Fruit fly (Drosophila melanogaster) whole organism, embryonic: ENCODE measurements around the gene fzo.

Experiments
- CG13624 ChIP-seq: fragments of 200-800 bp; sonication (Bioruptor generic); optimal IDR thresholded peaks from 2 replicates; lab custom pipeline; 2016; ENCODE audit warnings: missing biosample characterization, missing genetic modification characterization
- CG1832 ChIP-seq: fragments of 200-800 bp; sonication (Bioruptor generic); optimal IDR thresholded peaks from 2 replicates; lab custom pipeline; 2017; ENCODE audit warnings: missing biosample characterization, mild to moderate bottlenecking, missing genetic modification characterization, inconsistent platforms
- CG6272 ChIP-seq: fragments of 200-800 bp; sonication (Bioruptor generic); IDR thresholded peaks from 2 replicates; pipeline ENCODE4 v1.3.6; 2022; ENCODE audit warnings: missing biosample characterization, missing genetic modification characterization
- Poxn ChIP-seq: fragments of 200-800 bp; sonication (Bioruptor generic); IDR thresholded peaks from 2 replicates; pipeline ENCODE4 v1.3.6; 2022; ENCODE audit warnings: missing biosample characterization, missing genetic modification characterization
- Sin3A ChIP-seq: fragments of >200 bp; optimal IDR thresholded peaks from 2 replicates; lab custom pipeline; 2018

DNA sequence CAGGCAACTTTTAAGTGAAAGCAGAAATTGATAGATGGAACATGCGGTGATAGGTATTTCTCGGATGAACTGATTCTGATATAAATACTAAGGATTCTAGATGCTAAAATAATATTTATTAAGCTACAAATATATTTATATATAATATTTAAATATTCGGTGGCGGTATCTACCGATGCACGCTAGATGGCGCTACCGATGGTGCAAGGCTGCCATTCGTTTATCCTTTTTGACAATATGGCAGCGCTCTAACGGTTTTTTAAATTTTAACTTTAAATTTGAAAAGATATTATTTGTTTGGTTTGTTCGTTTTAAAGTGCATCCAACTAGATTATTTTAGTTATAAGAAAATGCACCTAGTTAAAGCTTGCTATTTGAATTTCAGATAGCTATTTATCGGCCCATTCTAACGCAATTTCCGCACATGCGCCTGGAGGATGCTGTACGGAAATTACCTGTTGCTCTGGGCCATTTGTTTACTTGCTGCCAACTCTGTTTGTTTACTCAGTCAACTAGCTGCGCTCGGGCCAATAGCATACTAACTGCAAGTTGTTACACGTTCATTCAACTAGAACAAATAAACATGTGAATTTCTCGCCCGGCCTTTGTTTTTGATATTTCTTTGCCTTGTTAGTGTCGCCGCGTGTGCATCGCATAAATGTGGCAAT is 44.4 kb downstream of the fzo start, which contains the start of gene VhaAC39-2:
- no peak for TF ChIP-seq Poxn
- no peak for TF ChIP-seq CG13624 (GFP tag; lab: Kevin White, UChicago)
- no peak for TF ChIP-seq CG1832
- TF ChIP-seq Sin3A (lab: Kevin White, UChicago) = no peak
- TF ChIP-seq CG6272 (GFP tag; lab: Robert Waterston, UW) = no peak
